Fruit fly (Drosophila melanogaster) whole organism, wandering third instar larva: ENCODE results near the gene Gs1l.

Experiments used
- Hr83 ChIP-seq: fragments of 200-300 bp; sonication (Bioruptor generic); optimal IDR thresholded peaks from 2 replicates; lab custom pipeline; 2016; ENCODE audit warnings: missing biosample characterization, mild to moderate bottlenecking, missing genetic modification characterization, moderate library complexity; ENCODE audit not compliant: poor library complexity, severe bottlenecking
- Rel ChIP-seq, 2 experiments: fragments of 200-800 bp; sonication (Bioruptor generic) in 1 of 2; optimal IDR thresholded peaks; 2 replicates in 1 of 2; 3 replicates in 1 of 2; lab custom pipeline; 2016 to 2019; ENCODE audit warnings: mild to moderate bottlenecking in 2 of 2, missing biosample characterization in 2 of 2, missing genetic modification characterization in 2 of 2, moderate library complexity in 1 of 2
- h ChIP-seq: fragments of 200-800 bp; sonication (Bioruptor generic); optimal IDR thresholded peaks from 3 replicates; lab custom pipeline; 2016; ENCODE audit warnings: missing biosample characterization, mild to moderate bottlenecking, missing genetic modification characterization
- jim ChIP-seq: fragments of 175-275, 200-325 bp; sonication (Bioruptor generic); optimal IDR thresholded peaks from 2 replicates; lab custom pipeline; 2016; ENCODE audit warnings: missing biosample characterization, mild to moderate bottlenecking, missing genetic modification characterization
- lola ChIP-seq: fragments of >200 bp; optimal IDR thresholded peaks from 2 replicates; lab custom pipeline; 2017; ENCODE audit warnings: missing biosample characterization, missing genetic modification characterization
- pan ChIP-seq: fragments of >200 bp; optimal IDR thresholded peaks from 2 replicates; lab custom pipeline; 2017
- sv ChIP-seq: fragments of 200-800 bp; sonication (Bioruptor generic); optimal IDR thresholded peaks from 3 replicates; lab custom pipeline; 2016; ENCODE audit warnings: missing biosample characterization, missing genetic modification characterization
- tai ChIP-seq: sonication (Bioruptor generic); optimal IDR thresholded peaks from 2 replicates; lab custom pipeline; 2016; ENCODE audit warnings: missing biosample characterization, missing genetic modification characterization

DNA sequence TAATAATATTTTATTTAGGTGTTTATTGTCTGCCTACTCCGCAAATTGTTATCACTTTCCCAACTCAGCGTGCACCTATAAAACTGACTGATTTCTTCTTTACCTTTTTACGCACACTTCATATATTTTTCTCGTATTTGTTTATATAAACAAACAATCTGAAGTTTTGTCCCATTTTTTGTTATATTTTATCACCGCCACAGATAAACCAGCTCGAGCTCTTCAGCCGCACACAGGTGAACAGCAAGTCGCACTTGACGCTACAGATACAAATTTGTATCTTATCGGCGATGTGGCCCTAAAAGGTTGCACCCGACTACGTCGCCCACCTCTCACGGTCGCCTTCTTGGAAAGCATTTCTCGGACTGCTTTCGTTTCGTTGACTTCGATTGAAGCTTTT lies 18.8 kb upstream of the Gs1l start:
- TF ChIP-seq Hr83 (GFP tag; lab: Kevin White, UChicago) (no peak), pan (lab: Kevin White, UChicago) (no peak), sv (no peak), jim (GFP tag; lab: Kevin White, UChicago) (no peak), lola (GFP tag; lab: Kevin White, UChicago) (no peak), Rel (GFP tag; optimal IDR thresholded peaks at IDR 0.05; lab: Kevin White, UChicago) (no peak), Rel (tag; optimal IDR thresholded peaks at IDR 0.05; lab: Kevin White, UChicago) (no peak), tai (GFP tag; lab: Kevin White, UChicago) (no peak), h (GFP tag; lab: Kevin White, UChicago) (peak; percentile 22)
